Worm (Caenorhabditis elegans) whole organism, L2 larva: ENCODE measurements around the gene ceh-23.

ENCODE experiments used
- C34F6.9 ChIP-seq: fragments of 150-350 bp; optimal IDR thresholded peaks from 2 replicates; lab custom pipeline; 2014; ENCODE audit warnings: missing biosample characterization, missing genetic modification characterization
- R02D3.7 ChIP-seq: fragments of 150-350 bp; optimal IDR thresholded peaks from 2 replicates; lab custom pipeline; 2014; ENCODE audit warnings: missing biosample characterization, missing genetic modification characterization
- Y55F3AM.14 ChIP-seq: fragments of 200-800 bp; sonication (Bioruptor generic); optimal IDR thresholded peaks from 2 replicates; lab custom pipeline; 2018; ENCODE audit warnings: mild to moderate bottlenecking, missing genetic modification characterization, missing compliant biosample characterization
- ZK546.5 ChIP-seq: sonication (generic microtip); optimal IDR thresholded peaks from 2 replicates; lab custom pipeline; 2017; ENCODE audit warnings: missing biosample characterization, missing genetic modification characterization
- aly-2 ChIP-seq: fragments of 150-350 bp; optimal IDR thresholded peaks from 2 replicates; lab custom pipeline; 2014; ENCODE audit warnings: missing biosample characterization, missing genetic modification characterization
- ama-1 ChIP-seq: fragments of 150-350 bp; optimal IDR thresholded peaks from 2 replicates; lab custom pipeline; 2018; ENCODE audit warnings: inconsistent platforms
- blmp-1 ChIP-seq: sonication (generic microtip); optimal IDR thresholded peaks from 2 replicates; lab custom pipeline; 2017; ENCODE audit warnings: missing genetic modification characterization, mild to moderate bottlenecking, missing compliant biosample characterization, antibody characterized with exemption, moderate library complexity; ENCODE audit not compliant: insufficient read depth
- ceh-82 ChIP-seq: fragments of 150-350 bp; optimal IDR thresholded peaks from 2 replicates; lab custom pipeline; 2014; ENCODE audit warnings: missing biosample characterization, missing genetic modification characterization
- dmd-4 ChIP-seq: sonication (generic microtip); optimal IDR thresholded peaks from 2 replicates; lab custom pipeline; 2017; ENCODE audit warnings: missing biosample characterization, missing genetic modification characterization
- elt-3 ChIP-seq: sonication (generic microtip); optimal IDR thresholded peaks from 2 replicates; lab custom pipeline; 2017; ENCODE audit warnings: missing biosample characterization, missing genetic modification characterization
- fos-1 ChIP-seq: fragments of 150-350 bp; optimal IDR thresholded peaks from 2 replicates; lab custom pipeline; 2014; ENCODE audit warnings: missing biosample characterization, missing genetic modification characterization
- gmeb-1 ChIP-seq: fragments of 150-350 bp; optimal IDR thresholded peaks from 2 replicates; lab custom pipeline; 2014; ENCODE audit warnings: missing biosample characterization, missing genetic modification characterization
- lin-11 ChIP-seq: fragments of 150-350 bp; sonication (generic microtip); optimal IDR thresholded peaks from 2 replicates; lab custom pipeline; 2014; ENCODE audit warnings: missing biosample characterization, missing genetic modification characterization, inconsistent platforms, mixed read lengths
- lin-13 ChIP-seq: fragments of 150-350 bp; optimal IDR thresholded peaks from 2 replicates; lab custom pipeline; 2014; ENCODE audit warnings: missing biosample characterization, missing genetic modification reagents, missing genetic modification characterization
- lin-39 ChIP-seq: fragments of 150-350 bp; optimal IDR thresholded peaks from 2 replicates; lab custom pipeline; 2014; ENCODE audit warnings: missing biosample characterization, missing genetic modification reagents, missing genetic modification characterization
- lsy-2 ChIP-seq, 2 experiments: fragments of 150-350 bp in 1 of 2; sonication (generic microtip) in 1 of 2; optimal IDR thresholded peaks; 2 replicates each; lab custom pipeline; 2014 to 2017; ENCODE audit warnings: missing biosample characterization in 2 of 2, missing genetic modification characterization in 2 of 2
- mab-5 ChIP-seq: fragments of 150-350 bp; optimal IDR thresholded peaks from 2 replicates; lab custom pipeline; 2014; ENCODE audit warnings: missing biosample characterization, missing genetic modification characterization
- mbf-1 ChIP-seq: sonication (generic microtip); optimal IDR thresholded peaks from 2 replicates; lab custom pipeline; 2017; ENCODE audit warnings: missing biosample characterization, missing genetic modification characterization
- mdl-1 ChIP-seq, 2 experiments: fragments of 150-350 bp in 1 of 2; sonication (generic microtip) in 1 of 2; optimal IDR thresholded peaks; 2 replicates each; lab custom pipeline; 2017; ENCODE audit warnings: missing biosample characterization in 2 of 2, missing genetic modification characterization in 2 of 2
- nhr-129 ChIP-seq: fragments of 150-350 bp; optimal IDR thresholded peaks from 2 replicates; lab custom pipeline; 2014; ENCODE audit warnings: missing biosample characterization, missing genetic modification characterization
- nhr-21 ChIP-seq: fragments of 150-350 bp; optimal IDR thresholded peaks from 2 replicates; lab custom pipeline; 2014; ENCODE audit warnings: missing biosample characterization, missing genetic modification characterization
- nhr-23 ChIP-seq: fragments of 150-350 bp; optimal IDR thresholded peaks from 2 replicates; lab custom pipeline; 2014; ENCODE audit warnings: missing biosample characterization, missing genetic modification reagents, missing genetic modification characterization
- nhr-237 ChIP-seq: fragments of 150-350 bp; optimal IDR thresholded peaks from 2 replicates; lab custom pipeline; 2014; ENCODE audit warnings: missing biosample characterization, missing genetic modification characterization
- nhr-25 ChIP-seq: fragments of 150-350 bp; sonication (generic microtip); optimal IDR thresholded peaks from 3 replicates; lab custom pipeline; 2014; ENCODE audit warnings: missing biosample characterization, missing genetic modification characterization
- peb-1 ChIP-seq: fragments of 150-350 bp; optimal IDR thresholded peaks from 2 replicates; lab custom pipeline; 2014; ENCODE audit warnings: missing biosample characterization, missing genetic modification characterization
- sem-4 ChIP-seq: fragments of 150-350 bp; optimal IDR thresholded peaks from 2 replicates; lab custom pipeline; 2014; ENCODE audit warnings: missing biosample characterization, missing genetic modification reagents, missing genetic modification characterization
- skn-1 ChIP-seq: sonication (generic microtip); optimal IDR thresholded peaks from 2 replicates; lab custom pipeline; 2017; ENCODE audit warnings: missing biosample characterization, missing genetic modification characterization
- sma-3 ChIP-seq: sonication (generic microtip); optimal IDR thresholded peaks from 2 replicates; lab custom pipeline; 2016; ENCODE audit warnings: missing genetic modification reagents, missing genetic modification characterization, missing compliant biosample characterization
- sma-9 ChIP-seq, 2 experiments: fragments of 150-350 bp in 1 of 2; sonication (generic microtip) in 1 of 2; optimal IDR thresholded peaks; 2 replicates each; lab custom pipeline; 2014 to 2016; ENCODE audit warnings: missing genetic modification characterization in 2 of 2, mild to moderate bottlenecking in 1 of 2, missing biosample characterization in 1 of 2, missing compliant biosample characterization in 1 of 2, missing genetic modification reagents in 1 of 2, moderate library complexity in 1 of 2
- snpc-4 ChIP-seq: fragments of 150-350 bp; optimal IDR thresholded peaks from 2 replicates; lab custom pipeline; 2014; ENCODE audit warnings: missing biosample characterization, missing genetic modification characterization
- unc-39 ChIP-seq: fragments of 150-350 bp; optimal IDR thresholded peaks from 2 replicates; lab custom pipeline; 2014; ENCODE audit warnings: missing biosample characterization, missing genetic modification characterization
- unc-62 ChIP-seq: fragments of 150-350 bp; optimal IDR thresholded peaks from 2 replicates; lab custom pipeline; 2014; ENCODE audit warnings: missing biosample characterization, missing genetic modification reagents, missing genetic modification characterization
- zag-1 ChIP-seq: fragments of 150-350 bp; optimal IDR thresholded peaks from 2 replicates; lab custom pipeline; 2014; ENCODE audit warnings: missing biosample characterization, missing genetic modification characterization
- ztf-1 ChIP-seq: fragments of 200-800 bp; sonication (Bioruptor generic); conservative IDR thresholded peaks from 2 replicates; pipeline ENCODE4 v1.3.6; 2022; ENCODE audit warnings: missing genetic modification characterization, missing compliant biosample characterization
- ztf-11 ChIP-seq: sonication (generic microtip); optimal IDR thresholded peaks from 2 replicates; lab custom pipeline; 2017; ENCODE audit warnings: missing biosample characterization, missing genetic modification characterization
- ztf-4 ChIP-seq: fragments of 150-350 bp; optimal IDR thresholded peaks from 2 replicates; lab custom pipeline; 2014; ENCODE audit warnings: missing biosample characterization, missing genetic modification characterization

The ceh-23 gene

DNA sequence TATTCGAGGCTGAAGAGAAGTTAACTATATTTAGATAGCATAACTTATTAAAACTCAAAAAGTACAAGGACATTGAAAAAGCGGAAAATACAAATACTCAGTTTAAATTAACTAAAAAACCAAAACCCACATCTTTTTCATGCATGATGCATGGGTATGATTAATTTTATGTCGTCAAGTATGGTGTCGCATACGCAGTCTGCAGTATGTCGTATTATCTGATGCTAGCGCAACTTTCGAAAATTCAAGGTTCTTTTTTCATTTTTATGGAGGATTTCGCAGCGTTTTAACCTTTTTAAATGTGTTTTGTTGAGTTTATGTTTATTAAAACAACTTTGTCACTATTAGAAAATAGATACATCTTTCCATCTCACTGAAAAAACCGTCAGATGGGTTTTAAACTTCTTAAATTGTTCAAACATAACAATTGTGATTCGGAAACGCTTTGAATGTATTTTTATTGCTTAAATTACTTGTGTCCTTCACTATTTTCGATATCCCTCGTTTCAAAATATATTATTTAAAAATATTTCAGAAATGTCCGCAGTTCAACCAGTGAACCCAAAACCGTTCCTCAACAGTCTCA lies 22.2 kb downstream of the ceh-23 start, which contains the start of gene snr-5:
snr-5 (plus strand) TSS at position 536 of the 586 bp plus-strand sequence.
- no peak for TF ChIP-seq elt-3 (tag; lab: Kevin White, UChicago)
- no peak for TF ChIP-seq nhr-25 (tag; lab: Kevin White, UChicago)
- TF ChIP-seq ceh-82 (tag; lab: Kevin White, UChicago), result no peak
- TF ChIP-seq sma-3, result no peak
- no peak for TF ChIP-seq nhr-23 (tag; lab: Kevin White, UChicago)
- no peak for TF ChIP-seq sem-4 (tag; lab: Kevin White, UChicago)
- peak; percentile 27 for TF ChIP-seq lin-13 (GFP tag; lab: Kevin White, UChicago)
- TF ChIP-seq C34F6.9 (tag; lab: Kevin White, UChicago), result peak; percentile 26
- no peak for TF ChIP-seq skn-1 (tag; lab: Kevin White, UChicago)
- no peak for TF ChIP-seq mbf-1
- no peak for TF ChIP-seq mab-5 (tag; lab: Kevin White, UChicago)
- peak; percentile 25 for TF ChIP-seq nhr-129 (tag; lab: Kevin White, UChicago)
- TF ChIP-seq Y55F3AM.14 (GFP tag; lab: Kevin White, UChicago), result no peak
- peak in 1 of 2 experiments; percentile 59 for TF ChIP-seq lsy-2 (tag; optimal IDR thresholded peaks at IDR 0.05; lab: Kevin White, UChicago)
- TF ChIP-seq ZK546.5 (tag; lab: Kevin White, UChicago), result no peak
- TF ChIP-seq nhr-237 (tag; lab: Kevin White, UChicago), result no peak
- no peak for TF ChIP-seq nhr-21 (tag; lab: Kevin White, UChicago)
- no peak for TF ChIP-seq dmd-4 (tag; lab: Kevin White, UChicago)

DNA sequence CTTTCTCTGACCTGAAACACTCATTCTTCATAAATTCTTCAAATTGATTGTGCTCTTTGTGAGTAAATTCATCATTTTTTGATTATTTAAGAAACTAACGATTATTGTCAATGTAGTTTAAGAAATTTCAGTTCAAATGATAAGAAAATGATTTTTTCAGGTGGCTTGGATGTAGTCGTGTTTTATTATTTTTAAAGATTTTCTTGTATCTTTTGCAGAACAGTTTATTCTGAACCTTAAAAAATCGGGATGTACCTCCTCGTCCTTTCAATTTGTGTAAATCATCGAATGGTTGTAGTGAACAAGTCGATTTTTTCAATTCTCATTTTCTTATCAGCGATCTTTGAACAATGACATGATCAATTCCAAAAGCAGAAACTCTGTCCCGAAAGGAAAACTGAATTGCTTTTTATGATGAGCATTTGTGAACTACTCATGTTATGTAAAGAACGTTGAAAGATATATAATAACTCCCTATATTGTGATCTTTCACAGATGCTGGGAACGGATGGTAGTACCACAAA lies 25.9 kb downstream of the ceh-23 start, which contains the start of gene slc-17.3:
slc-17.3 (minus strand) TSS at position 51 of the 524 bp plus-strand sequence.
- no peak for TF ChIP-seq R02D3.7 (tag; lab: Kevin White, UChicago)
- TF ChIP-seq fos-1 (tag; lab: Kevin White, UChicago), result peak; percentile 27
- TF ChIP-seq gmeb-1 (tag; lab: Kevin White, UChicago), result no peak
- no peak for TF ChIP-seq ztf-1 (GFP tag; lab: Robert Waterston, UW)

DNA sequence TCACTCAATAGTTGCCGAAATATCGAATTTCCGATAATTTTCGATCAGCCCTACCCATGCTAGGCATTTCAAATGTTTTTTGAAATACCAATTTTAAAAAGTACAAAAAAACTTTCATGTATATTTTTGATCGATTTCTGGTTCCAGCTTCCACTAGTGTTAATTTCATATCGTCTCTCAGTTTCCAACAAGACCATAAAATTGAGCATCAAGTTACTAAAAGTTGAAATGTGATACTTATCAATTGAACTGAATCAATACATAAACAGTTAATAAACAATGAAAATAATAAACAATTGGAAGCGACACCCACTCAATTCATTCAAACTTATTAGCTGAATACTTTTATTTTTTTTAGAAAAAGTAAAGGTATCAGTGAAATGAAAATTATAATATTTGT lies 26.8 kb downstream of the ceh-23 start, which contains the start of gene cup-4:
cup-4 (plus strand) TSS at position 301 of the 400 bp plus-strand sequence.
- TF ChIP-seq fos-1 (tag; lab: Kevin White, UChicago), result no peak
- no peak for TF ChIP-seq peb-1 (tag; lab: Kevin White, UChicago)
- no peak for TF ChIP-seq mab-5 (tag; lab: Kevin White, UChicago)
- no peak for TF ChIP-seq mdl-1 (tag; optimal IDR thresholded peaks at IDR 0.05; lab: Kevin White, UChicago)
- TF ChIP-seq blmp-1 (tag; lab: Kevin White, UChicago), result no peak
- TF ChIP-seq sma-9 (GFP tag; optimal IDR thresholded peaks at IDR 0.05; lab: Kevin White, UChicago), result no peak
- TF ChIP-seq sma-9 (tag; optimal IDR thresholded peaks at IDR 0.05; lab: Kevin White, UChicago), result no peak
- TF ChIP-seq zag-1 (tag; lab: Kevin White, UChicago), result no peak
- TF ChIP-seq lin-11 (tag; lab: Kevin White, UChicago), result no peak
- TF ChIP-seq lin-39 (tag; lab: Kevin White, UChicago), result no peak
- TF ChIP-seq ZK546.5 (tag; lab: Kevin White, UChicago), result no peak

DNA sequence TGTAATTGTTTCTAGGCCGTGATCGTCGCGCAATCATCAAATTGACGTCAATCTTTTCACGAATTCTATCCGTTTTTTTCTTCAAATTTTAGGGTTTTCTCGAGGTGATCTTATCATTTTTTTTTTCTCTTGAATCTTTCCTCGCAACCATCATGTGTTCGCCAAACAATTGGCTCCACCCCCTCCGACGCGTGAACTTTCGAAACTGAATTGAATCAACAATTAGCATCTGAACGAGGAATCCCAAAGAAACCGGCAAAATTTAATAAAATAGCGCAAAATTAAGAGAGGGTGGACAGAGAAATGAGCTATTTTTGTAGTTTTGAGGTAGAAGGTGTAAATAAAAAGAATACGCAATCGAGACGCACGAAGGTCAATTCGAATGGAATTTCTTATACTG lies 33.4 kb downstream of the ceh-23 start:
- peak; percentile 72 for TF ChIP-seq sma-3
- peak; percentile 33 for TF ChIP-seq nhr-25 (tag; lab: Kevin White, UChicago)
- TF ChIP-seq lin-11 (tag; lab: Kevin White, UChicago), result no peak
- peak; percentile 3 for TF ChIP-seq nhr-129 (tag; lab: Kevin White, UChicago)
- TF ChIP-seq fos-1 (tag; lab: Kevin White, UChicago), result peak; percentile 27
- TF ChIP-seq unc-39 (tag; lab: Kevin White, UChicago), result no peak

DNA sequence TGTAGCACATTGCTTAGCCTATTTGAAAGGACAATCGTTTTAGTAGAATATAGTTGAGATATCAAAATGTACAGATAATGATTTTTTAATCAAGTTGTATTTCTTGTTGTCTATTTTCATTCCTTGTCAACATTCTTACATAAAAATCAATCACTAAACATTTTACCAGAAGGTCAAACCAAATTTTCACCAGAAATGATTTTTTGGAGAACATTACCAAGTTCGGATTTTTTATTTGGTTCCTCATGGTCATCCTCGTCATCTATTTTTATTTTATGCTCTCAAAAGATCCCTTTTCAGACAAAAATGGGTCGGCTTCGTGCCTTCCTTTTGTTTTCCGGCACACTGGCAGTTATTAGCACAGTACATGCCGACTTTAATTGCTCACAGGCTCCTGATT lies 34.1 kb downstream of the ceh-23 start, which contains the start of gene tyr-1:
tyr-1 (plus strand) TSS at position 301 of the 400 bp plus-strand sequence.
- TF ChIP-seq mbf-1 (no peak), aly-2 (tag; lab: Kevin White, UChicago) (no peak), ztf-11 (no peak), blmp-1 (tag; lab: Kevin White, UChicago) (no peak), sma-3 (no peak), nhr-129 (tag; lab: Kevin White, UChicago) (no peak), lin-39 (tag; lab: Kevin White, UChicago) (no peak), elt-3 (tag; lab: Kevin White, UChicago) (no peak), ztf-4 (tag; lab: Kevin White, UChicago) (no peak), ama-1 (lab: Kevin White, UChicago) (no peak), unc-62 (no peak), nhr-21 (tag; lab: Kevin White, UChicago) (no peak), snpc-4 (tag; lab: Kevin White, UChicago) (no peak)
